Fruit fly (Drosophila melanogaster) Kc167 (cell line): ENCODE results near the gene CG11241.
"Not testable (repeated sequence)": the region's sequence is repeated elsewhere in the genome, so short reads cannot be mapped to it uniquely, and the experiment has no call there.

Experiments used
- Myc ChIP-seq: fragments of >200 bp; optimal IDR thresholded peaks from 2 replicates; lab custom pipeline; 2017; ENCODE audit warnings: missing external identifiers
- Sin3A ChIP-seq: fragments of >200 bp; optimal IDR thresholded peaks from 2 replicates; lab custom pipeline; 2018; ENCODE audit warnings: missing external identifiers
- h ChIP-seq: fragments of >200 bp; optimal IDR thresholded peaks from 3 replicates; lab custom pipeline; 2018; ENCODE audit warnings: missing external identifiers
- insv ChIP-seq: fragments of >200 bp; optimal IDR thresholded peaks from 3 replicates; lab custom pipeline; 2018; ENCODE audit warnings: missing external identifiers
- psq ChIP-seq: fragments of >200 bp; optimal IDR thresholded peaks from 2 replicates; lab custom pipeline; 2017; ENCODE audit warnings: missing external identifiers
- ttk ChIP-seq: sonication (Bioruptor generic); optimal IDR thresholded peaks from 2 replicates; lab custom pipeline; 2017; ENCODE audit warnings: missing external identifiers

CG11241 gene

dm6 chr3L:22727739-22728335 lies 10.4 kb downstream of the CG11241 start, which contains the start of the genes CG14450 and CG11367:
TSS of gene CG14450 (minus strand) at chr3L:22727789.
TSS of gene CG11367 (plus strand) at chr3L:22728111.
- TF ChIP-seq psq (lab: Kevin White, UChicago) (no peak), h (lab: Kevin White, UChicago) (no peak), Sin3A (lab: Kevin White, UChicago) (no peak), Myc (lab: Kevin White, UChicago) (no peak), ttk (no peak), insv (lab: Kevin White, UChicago) (no peak)

- TF ChIP-seq ttk (no peak), h (lab: Kevin White, UChicago) (no peak), psq (lab: Kevin White, UChicago) (no peak), insv (lab: Kevin White, UChicago) (no peak), Sin3A (lab: Kevin White, UChicago) (no peak), Myc (lab: Kevin White, UChicago) (no peak)
Measured at dm6 chr3L:22724046-22724771, 14.0 kb downstream of the CG11241 start.

DNA sequence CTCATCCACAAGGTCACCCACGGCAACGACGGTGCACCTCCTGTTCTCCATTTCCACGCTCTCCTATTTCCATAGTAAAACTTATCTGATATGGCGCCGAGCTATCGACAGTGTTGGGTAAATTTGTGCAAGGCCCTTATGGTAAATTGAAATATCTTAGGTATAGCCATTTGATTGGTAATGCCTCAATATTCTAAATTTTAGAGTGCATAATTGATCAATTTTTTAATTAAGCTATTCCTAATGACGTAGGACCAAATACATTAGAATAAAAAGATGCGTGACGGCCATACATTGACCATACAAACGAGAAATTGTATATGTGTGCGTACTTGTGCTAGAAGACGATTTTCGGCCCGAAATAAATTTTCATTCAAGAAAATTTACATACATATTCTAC lies 16.2 kb downstream of the CG11241 start, which contains the start of gene CG14451:
CG14451 (minus strand) TSS at position 101 of the 400 bp plus-strand sequence.
- no peak for TF ChIP-seq psq (lab: Kevin White, UChicago)
- no peak for TF ChIP-seq ttk
- TF ChIP-seq h (lab: Kevin White, UChicago), result no peak
- no peak for TF ChIP-seq Sin3A (lab: Kevin White, UChicago)
- no peak for TF ChIP-seq insv (lab: Kevin White, UChicago)
- TF ChIP-seq Myc (lab: Kevin White, UChicago), result no peak

- not testable (repeated sequence) for TF ChIP-seq insv, Myc, psq (lab: Kevin White, UChicago)
Measured at dm6 chr3L:22720694-22721270, 17.4 kb downstream of the CG11241 start, which contains the start of gene mael. TSS of gene mael (plus strand) at chr3L:22721203.

dm6 chr3L:22717137-22717767 lies 21.0 kb downstream of the CG11241 start, which contains the start of the genes ArfGAP3 and CG32452:
TSS of gene ArfGAP3 (minus strand) at chr3L:22717577.
TSS of gene CG32452 (plus strand) at chr3L:22717728.
- TF ChIP-seq h (lab: Kevin White, UChicago) (no peak), insv (lab: Kevin White, UChicago) (no peak), Myc (lab: Kevin White, UChicago) (no peak), psq (lab: Kevin White, UChicago) (peak; percentile 77), ttk (no peak)

dm6 chr3L:22713605-22714004 lies 24.6 kb downstream of the CG11241 start:
- TF ChIP-seq Sin3A (lab: Kevin White, UChicago), result no peak
- no peak for TF ChIP-seq psq (lab: Kevin White, UChicago)
- no peak for TF ChIP-seq insv (lab: Kevin White, UChicago)
- TF ChIP-seq ttk, result no peak
- no peak for TF ChIP-seq h (lab: Kevin White, UChicago)
- TF ChIP-seq Myc (lab: Kevin White, UChicago), result no peak

DNA sequence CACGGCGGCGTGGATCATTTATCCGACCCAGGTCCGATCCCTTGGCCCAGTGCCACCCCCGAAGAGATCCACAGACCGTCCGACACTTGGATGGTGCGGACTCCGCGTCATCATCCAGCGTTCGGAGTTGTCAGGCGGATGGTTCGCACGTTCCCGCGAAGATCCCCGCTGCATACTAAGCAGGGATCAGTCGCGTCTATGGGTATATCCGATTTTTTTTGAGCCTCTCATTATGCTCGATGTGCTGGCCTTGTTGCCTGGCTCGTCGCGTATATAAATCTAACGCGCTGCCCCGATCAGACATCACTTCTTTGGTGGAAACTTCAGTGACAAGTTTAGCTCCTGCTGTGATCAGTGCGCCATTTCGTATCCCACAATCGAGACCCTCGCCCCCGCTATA lies 26.4 kb downstream of the CG11241 start, which contains the start of gene CG11370:
CG11370 (plus strand) TSS at position 301 of the 400 bp plus-strand sequence.
- TF ChIP-seq Sin3A (lab: Kevin White, UChicago) (no peak), psq (lab: Kevin White, UChicago) (no peak), ttk (no peak), h (lab: Kevin White, UChicago) (no peak), insv (lab: Kevin White, UChicago) (no peak), Myc (lab: Kevin White, UChicago) (no peak)

dm6 chr3L:22699133-22699532 lies 39.1 kb downstream of the CG11241 start, which contains the start of gene CG45116:
TSS of gene CG45116 (plus strand) at chr3L:22699433.
- TF ChIP-seq ttk (no peak), h (lab: Kevin White, UChicago) (no peak), Sin3A (lab: Kevin White, UChicago) (no peak), psq (lab: Kevin White, UChicago) (no peak), Myc (lab: Kevin White, UChicago) (no peak), insv (lab: Kevin White, UChicago) (no peak)

dm6 chr3L:22696930-22697329 lies 41.3 kb downstream of the CG11241 start, which contains the start of gene CG32453:
TSS of gene CG32453 (plus strand) at chr3L:22697230.
- not testable (repeated sequence) for TF ChIP-seq insv (lab: Kevin White, UChicago); Myc (lab: Kevin White, UChicago); ttk

DNA sequence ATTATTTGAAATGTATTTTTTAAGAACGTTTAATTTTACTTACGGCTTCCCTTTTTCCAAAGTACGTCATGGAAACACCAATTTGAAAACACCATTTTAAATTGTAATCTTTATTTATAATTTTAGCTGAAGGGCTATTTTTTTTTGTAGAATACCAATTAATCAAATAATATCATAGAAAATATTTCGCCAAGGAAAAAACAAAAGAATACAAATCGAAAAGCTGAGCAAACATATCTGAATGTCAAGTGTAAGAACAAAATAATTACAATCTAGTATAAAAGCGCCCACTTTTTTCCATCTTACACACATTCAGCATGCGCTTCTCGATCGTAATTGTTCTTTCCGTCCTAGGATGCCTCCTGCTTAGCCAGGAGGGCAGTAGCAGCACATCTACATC lies 42.6 kb downstream of the CG11241 start, which contains the start of gene CG14452:
CG14452 (plus strand) TSS at position 301 of the 400 bp plus-strand sequence.
- TF ChIP-seq h (lab: Kevin White, UChicago) (no peak), psq (lab: Kevin White, UChicago) (no peak), Myc (lab: Kevin White, UChicago) (no peak), insv (lab: Kevin White, UChicago) (no peak), Sin3A (lab: Kevin White, UChicago) (no peak), ttk (no peak)

dm6 chr3L:22693712-22694111 lies 44.5 kb downstream of the CG11241 start, which contains the start of the genes CG12546 and CG14453:
TSS of gene CG12546 (minus strand) at chr3L:22693812.
TSS of gene CG14453 (plus strand) at chr3L:22694083.
- TF ChIP-seq h (lab: Kevin White, UChicago), result no peak
